Worm (Caenorhabditis elegans): ENCODE measurements around the gene hch-1.

DNA sequence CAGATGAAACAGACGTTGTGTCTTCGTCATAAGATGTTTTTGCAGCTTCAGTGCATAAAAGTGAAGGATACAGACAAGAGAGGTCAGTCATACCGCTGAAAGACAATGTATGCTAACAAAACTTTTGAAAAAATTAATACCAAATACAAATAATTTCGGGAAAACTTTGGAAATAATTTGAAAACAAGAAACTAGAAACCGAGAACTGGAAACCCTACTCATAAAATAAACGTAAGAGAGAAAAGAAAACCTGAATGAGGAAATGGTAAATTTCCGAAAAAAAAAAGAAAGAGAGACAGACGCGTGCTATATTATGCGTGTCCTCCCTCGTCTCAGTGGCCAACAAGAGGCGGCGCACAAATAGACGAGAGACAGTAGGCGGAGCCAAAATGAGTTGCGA is 6.9 kb downstream of the hch-1 start, which contains the start of gene sox-3:
- TF ChIP-seq unc-62 (GFP tag; optimal IDR thresholded peaks at IDR 0.05) (no peak), F13H6.1 (tag; optimal IDR thresholded peaks at IDR 0.05) (no peak)
